Worm (Caenorhabditis elegans) whole organism, L1 larva: Measurements from ENCODE around the gene T19D12.9.

Experiments used
- C34B4.2 ChIP-seq: sonication (generic microtip); optimal IDR thresholded peaks from 2 replicates; lab custom pipeline; 2017; ENCODE audit warnings: mild to moderate bottlenecking, missing genetic modification characterization, missing compliant biosample characterization
- aly-2 ChIP-seq: fragments of 150-350 bp; optimal IDR thresholded peaks from 2 replicates; lab custom pipeline; 2014; ENCODE audit warnings: missing biosample characterization, missing genetic modification characterization
- ceh-63 ChIP-seq: fragments of 200-800 bp; sonication (Bioruptor generic); optimal IDR thresholded peaks from 2 replicates; lab custom pipeline; 2018; ENCODE audit warnings: mild to moderate bottlenecking, missing genetic modification characterization, missing compliant biosample characterization
- ceh-88 ChIP-seq: fragments of 200-800 bp; sonication (Bioruptor generic); IDR thresholded peaks from 2 replicates; pipeline ENCODE4 v1.3.6; 2022; ENCODE audit warnings: missing genetic modification characterization, missing compliant biosample characterization
- ces-1 ChIP-seq: fragments of 150-350 bp; optimal IDR thresholded peaks from 2 replicates; lab custom pipeline; 2014; ENCODE audit warnings: missing biosample characterization, missing genetic modification reagents, missing genetic modification characterization
- dpl-1 ChIP-seq, 3 experiments: fragments of 150-350 bp in 2 of 3; sonication (generic microtip) in 1 of 3; optimal IDR thresholded peaks; 2 replicates each; lab custom pipeline; 2014 to 2017; ENCODE audit warnings: missing biosample characterization in 3 of 3, missing genetic modification characterization in 3 of 3, missing genetic modification reagents in 3 of 3
- dsc-1 ChIP-seq: sonication (generic microtip); optimal IDR thresholded peaks from 2 replicates; lab custom pipeline; 2016; ENCODE audit warnings: mild to moderate bottlenecking, missing genetic modification characterization, missing compliant biosample characterization
- efl-1 ChIP-seq, 4 experiments: fragments of 150-350 bp; optimal IDR thresholded peaks in 3 of 4; peaks in 1 of 4; 1 replicate in 1 of 4; 2 replicates in 3 of 4; lab custom pipeline; 2014; ENCODE audit warnings: missing biosample characterization in 2 of 4, missing genetic modification characterization in 2 of 4, missing genetic modification reagents in 2 of 4
- egl-13 ChIP-seq: sonication (generic microtip); optimal IDR thresholded peaks from 2 replicates; lab custom pipeline; 2016; ENCODE audit warnings: missing genotype, missing genetic modification reagents, missing genetic modification characterization, missing compliant biosample characterization
- elt-2 ChIP-seq: sonication (generic microtip); optimal IDR thresholded peaks from 2 replicates; lab custom pipeline; 2016; ENCODE audit warnings: missing genetic modification characterization, mild to moderate bottlenecking, inconsistent platforms, missing compliant biosample characterization, missing genetic modification reagents
- ets-5 ChIP-seq: fragments of 200-800 bp; sonication (Bioruptor generic); IDR thresholded peaks from 2 replicates; pipeline ENCODE4 v1.3.6; 2022; ENCODE audit warnings: missing genetic modification characterization, missing compliant biosample characterization
- fkh-4 ChIP-seq: sonication (generic microtip); optimal IDR thresholded peaks from 2 replicates; lab custom pipeline; 2016; ENCODE audit warnings: missing compliant biosample characterization, missing genetic modification characterization, borderline replicate concordance
- fos-1 ChIP-seq: fragments of 150-350 bp; optimal IDR thresholded peaks from 2 replicates; lab custom pipeline; 2014; ENCODE audit warnings: missing biosample characterization, missing genetic modification characterization
- hlh-17 ChIP-seq: fragments of 200-800 bp; sonication (Bioruptor generic); optimal IDR thresholded peaks from 2 replicates; lab custom pipeline; 2018; ENCODE audit warnings: missing genetic modification characterization, mild to moderate bottlenecking, missing compliant biosample characterization, moderate library complexity, borderline replicate concordance
- hlh-4 ChIP-seq: sonication (generic microtip); optimal IDR thresholded peaks from 2 replicates; lab custom pipeline; 2016; ENCODE audit warnings: mild to moderate bottlenecking, missing genetic modification characterization, missing compliant biosample characterization
- lin-39 ChIP-seq: fragments of 150-350 bp; optimal IDR thresholded peaks from 2 replicates; lab custom pipeline; 2014; ENCODE audit warnings: missing biosample characterization, missing genetic modification reagents, missing genetic modification characterization
- mep-1 ChIP-seq: fragments of 150-350 bp; optimal IDR thresholded peaks from 2 replicates; lab custom pipeline; 2014; ENCODE audit warnings: missing biosample characterization, missing genetic modification characterization
- nhr-19 ChIP-seq: fragments of 200-800 bp; sonication (Bioruptor generic); conservative IDR thresholded peaks from 2 replicates; pipeline ENCODE4 v1.3.6; 2022; ENCODE audit warnings: missing genetic modification characterization, missing compliant biosample characterization
- nhr-237 ChIP-seq: fragments of 150-350 bp; optimal IDR thresholded peaks from 2 replicates; lab custom pipeline; 2014; ENCODE audit warnings: missing biosample characterization, missing genetic modification characterization
- nhr-28 ChIP-seq: fragments of 150-350 bp; optimal IDR thresholded peaks from 2 replicates; lab custom pipeline; 2014; ENCODE audit warnings: missing biosample characterization, missing genetic modification characterization
- nhr-47 ChIP-seq: sonication (generic microtip); optimal IDR thresholded peaks from 2 replicates; lab custom pipeline; 2016; ENCODE audit warnings: mild to moderate bottlenecking, missing genetic modification characterization, moderate library complexity, missing compliant biosample characterization
- pax-3 ChIP-seq: fragments of 200-800 bp; sonication (Bioruptor generic); optimal IDR thresholded peaks from 2 replicates; lab custom pipeline; 2018; ENCODE audit warnings: mild to moderate bottlenecking, missing genetic modification characterization, moderate library complexity, missing compliant biosample characterization
- pqm-1 ChIP-seq: sonication (generic microtip); optimal IDR thresholded peaks from 3 replicates; lab custom pipeline; 2017; ENCODE audit warnings: missing biosample characterization, missing genetic modification characterization
- skn-1 ChIP-seq: fragments of 150-350 bp; optimal IDR thresholded peaks from 2 replicates; lab custom pipeline; 2014; ENCODE audit warnings: missing biosample characterization, missing genetic modification characterization
- snu-23 ChIP-seq: sonication (generic microtip); optimal IDR thresholded peaks from 2 replicates; lab custom pipeline; 2016; ENCODE audit warnings: missing genetic modification characterization, missing compliant biosample characterization
- sptf-1 ChIP-seq: fragments of 150-350 bp; optimal IDR thresholded peaks from 2 replicates; lab custom pipeline; 2014; ENCODE audit warnings: missing biosample characterization, missing genetic modification characterization
- tlp-1 ChIP-seq: fragments of 150-350 bp; optimal IDR thresholded peaks from 2 replicates; lab custom pipeline; 2014; ENCODE audit warnings: missing biosample characterization, missing genetic modification characterization
- unc-30 ChIP-seq: sonication (generic microtip); optimal IDR thresholded peaks from 2 replicates; lab custom pipeline; 2017; ENCODE audit warnings: missing biosample characterization, missing genetic modification characterization
- unc-62 ChIP-seq: fragments of 150-350 bp; optimal IDR thresholded peaks from 2 replicates; lab custom pipeline; 2014; ENCODE audit warnings: missing biosample characterization, missing genetic modification reagents, missing genetic modification characterization
- vab-15 ChIP-seq: sonication (generic microtip); optimal IDR thresholded peaks from 2 replicates; lab custom pipeline; 2017; ENCODE audit warnings: missing genotype, mild to moderate bottlenecking, missing genetic modification characterization, missing compliant biosample characterization
- xbp-1 ChIP-seq: sonication (generic microtip); optimal IDR thresholded peaks from 2 replicates; lab custom pipeline; 2016; ENCODE audit warnings: missing genetic modification characterization, missing compliant biosample characterization
- ztf-11 ChIP-seq, 2 experiments: sonication (generic microtip); optimal IDR thresholded peaks; 2 replicates each; lab custom pipeline; 2016 to 2017; ENCODE audit warnings: missing genetic modification characterization in 2 of 2, missing biosample characterization in 1 of 2, missing compliant biosample characterization in 1 of 2

The T19D12.9 gene

ce11 chrII:6667534-6667933 is 13.3 kb upstream of the T19D12.9 start:
- TF ChIP-seq pax-3 (tag; lab: Kevin White, UChicago) (no peak), efl-1 (optimal IDR thresholded peaks at IDR 0.05; lab: Kevin White, UChicago) (no peak), efl-1 (GFP tag; optimal IDR thresholded peaks at IDR 0.05 in 1 of 2; lab: Kevin White, UChicago) (peak in 1 of 2 experiments; percentile 20)

- no peak for TF ChIP-seq pqm-1 (tag; lab: Kevin White, UChicago)
- no peak for TF ChIP-seq xbp-1
- TF ChIP-seq snu-23 (GFP tag; lab: Kevin White, UChicago) = no peak
- no peak for TF ChIP-seq vab-15 (tag; lab: Kevin White, UChicago)
- no peak for TF ChIP-seq ceh-88
- no peak for TF ChIP-seq ceh-63
- TF ChIP-seq nhr-237 (tag; lab: Kevin White, UChicago) = no peak
- no peak for TF ChIP-seq fkh-4 (tag; lab: Kevin White, UChicago)
- TF ChIP-seq ets-5 (GFP tag; lab: Robert Waterston, UW) = no peak
Observed at ce11 chrII:6666598-6666997, 12.4 kb upstream of the T19D12.9 start, which contains the start of gene T19D12.1. T19D12.1 (plus strand) TSS chrII:6666898.

ce11 chrII:6665908-6666307 is 11.7 kb upstream of the T19D12.9 start:
- TF ChIP-seq elt-2 (tag; lab: Kevin White, UChicago) (peak; percentile 64), sptf-1 (no peak)
- TF ChIP-seq, all 84 proteins: peak for 1

ce11 chrII:6663799-6664198 is 9.6 kb upstream of the T19D12.9 start:
- no peak for TF ChIP-seq aly-2 (tag; lab: Kevin White, UChicago)
- TF ChIP-seq hlh-4 = no peak
- no peak for TF ChIP-seq C34B4.2 (tag; lab: Kevin White, UChicago)
- no peak for TF ChIP-seq snu-23 (GFP tag; lab: Kevin White, UChicago)
- TF ChIP-seq unc-62 (GFP tag; lab: Kevin White, UChicago) = no peak
- TF ChIP-seq nhr-28 (tag; lab: Kevin White, UChicago) = no peak
- no peak for TF ChIP-seq dpl-1 (GFP tag; optimal IDR thresholded peaks at IDR 0.05; lab: Kevin White, UChicago)
- no peak for TF ChIP-seq nhr-47 (tag; lab: Kevin White, UChicago)
- no peak for TF ChIP-seq unc-30 (tag; lab: Kevin White, UChicago)
- TF ChIP-seq fkh-4 (tag; lab: Kevin White, UChicago) = no peak
- no peak for TF ChIP-seq ces-1 (GFP tag; lab: Kevin White, UChicago)
- no peak for TF ChIP-seq nhr-19

ce11 chrII:6661211-6661610 is 7.0 kb upstream of the T19D12.9 start, which contains the start of gene T19D12.2:
T19D12.2 (plus strand) TSS chrII:6661335.
- TF ChIP-seq mep-1 (tag; lab: Kevin White, UChicago) (no peak), sptf-1 (no peak), unc-62 (GFP tag; lab: Kevin White, UChicago) (no peak), fos-1 (tag; lab: Kevin White, UChicago) (no peak), dsc-1 (tag; lab: Kevin White, UChicago) (no peak), lin-39 (tag; lab: Kevin White, UChicago) (no peak), hlh-17 (no peak), tlp-1 (tag; lab: Kevin White, UChicago) (peak; percentile 4), pqm-1 (tag; lab: Kevin White, UChicago) (no peak), skn-1 (no peak), elt-2 (tag; lab: Kevin White, UChicago) (peak; percentile 39), egl-13 (tag; lab: Kevin White, UChicago) (no peak)

ce11 chrII:6658766-6659165 is 4.6 kb upstream of the T19D12.9 start, which contains the start of gene T19D12.10:
T19D12.10 (minus strand) TSS chrII:6658866.
- TF ChIP-seq ztf-11 (tag; optimal IDR thresholded peaks at IDR 0.05; lab: Kevin White, UChicago) = no peak
